Fruit fly (Drosophila melanogaster): ENCODE results near the gene Sld5.

Gene Sld5

dm6 chr3R:26096192-26096591 is 39.8 kb upstream of the Sld5 start:
- TF ChIP-seq dsf (GFP tag; optimal IDR thresholded peaks at IDR 0.05; ENCODE audit: borderline replicate concordance) (no peak), sv (GFP tag; optimal IDR thresholded peaks at IDR 0.05) (no peak), Jra (GFP tag; optimal IDR thresholded peaks at IDR 0.05) (no peak), Dfd (GFP tag; optimal IDR thresholded peaks at IDR 0.05) (peak; percentile 96)

dm6 chr3R:26095551-26095950 is 39.2 kb upstream of the Sld5 start:
- TF ChIP-seq CG9705 (GFP tag; optimal IDR thresholded peaks at IDR 0.05) = no peak
- TF ChIP-seq usp (GFP tag; optimal IDR thresholded peaks at IDR 0.05) = no peak
- no peak for TF ChIP-seq Mio (GFP tag; optimal IDR thresholded peaks at IDR 0.05)
- no peak for TF ChIP-seq HLH106 (tag; optimal IDR thresholded peaks at IDR 0.05)
- no peak for TF ChIP-seq Myc (optimal IDR thresholded peaks at IDR 0.05)
- no peak for TF ChIP-seq Rel (GFP tag; optimal IDR thresholded peaks at IDR 0.05)
- TF ChIP-seq Rel (tag; optimal IDR thresholded peaks at IDR 0.05) = no peak
- no peak for TF ChIP-seq sage (GFP tag; optimal IDR thresholded peaks at IDR 0.05)

- peak; percentile 61 for TF ChIP-seq brk (GFP tag; optimal IDR thresholded peaks at IDR 0.05)
- peak in 1 of 2 experiments; percentile 78 for TF ChIP-seq foxo (GFP tag; optimal IDR thresholded peaks at IDR 0.05)
- no peak for TF ChIP-seq Dif (GFP tag; optimal IDR thresholded peaks at IDR 0.05; ENCODE audit: partially characterized antibody)
- peak; percentile 69 for TF ChIP-seq fru (GFP tag; optimal IDR thresholded peaks at IDR 0.05)
- TF ChIP-seq N (GFP tag; optimal IDR thresholded peaks at IDR 0.05) = no peak
- peak; percentile 60 for TF ChIP-seq OdsH (GFP tag; optimal IDR thresholded peaks at IDR 0.05)
- TF ChIP-seq woc (GFP tag; optimal IDR thresholded peaks at IDR 0.05) = peak; percentile 8
- TF ChIP-seq rgr (GFP tag; optimal IDR thresholded peaks at IDR 0.05) = peak; percentile 64
- peak; percentile 43 for TF ChIP-seq dmrt93B (GFP tag; optimal IDR thresholded peaks at IDR 0.05)
- TF ChIP-seq Vsx2 (GFP tag; optimal IDR thresholded peaks at IDR 0.05; ENCODE audit: partially characterized antibody) = no peak
- TF ChIP-seq sage (GFP tag; optimal IDR thresholded peaks at IDR 0.05) = peak; percentile 33
- TF ChIP-seq ey (GFP tag; optimal IDR thresholded peaks at IDR 0.05) = peak; percentile 47
- TF ChIP-seq GATAd (GFP tag; optimal IDR thresholded peaks at IDR 0.05) = no peak
- no peak for TF ChIP-seq pan (optimal IDR thresholded peaks at IDR 0.05)
- TF ChIP-seq tai (GFP tag; optimal IDR thresholded peaks at IDR 0.05) = no peak
- TF ChIP-seq dsf (GFP tag; optimal IDR thresholded peaks at IDR 0.05; ENCODE audit: borderline replicate concordance) = no peak
- peak; percentile 79 for TF ChIP-seq h (GFP tag; optimal IDR thresholded peaks at IDR 0.05)
- TF ChIP-seq jim (GFP tag; optimal IDR thresholded peaks at IDR 0.05) = no peak
- TF ChIP-seq br (GFP tag; optimal IDR thresholded peaks at IDR 0.05) = peak; percentile 62
- peak; percentile 8 for TF ChIP-seq CG9705 (GFP tag; optimal IDR thresholded peaks at IDR 0.05)
- no peak for TF ChIP-seq Abd-B (GFP tag; optimal IDR thresholded peaks at IDR 0.05)
- TF ChIP-seq Sp1 (GFP tag; optimal IDR thresholded peaks at IDR 0.05) = peak; percentile 75
- TF ChIP-seq HLH106 (tag; optimal IDR thresholded peaks at IDR 0.05) = peak; percentile 76
- peak; percentile 3 for TF ChIP-seq Rel (GFP tag; optimal IDR thresholded peaks at IDR 0.05)
- no peak for TF ChIP-seq Rel (tag; optimal IDR thresholded peaks at IDR 0.05)
- no peak for TF ChIP-seq Hr78 (GFP tag; optimal IDR thresholded peaks at IDR 0.05)
- TF ChIP-seq psq (GFP tag; optimal IDR thresholded peaks at IDR 0.05) = peak; percentile 54
- TF ChIP-seq Hnf4 (GFP tag; optimal IDR thresholded peaks at IDR 0.05) = peak; percentile 40
- TF ChIP-seq Jra (GFP tag; optimal IDR thresholded peaks at IDR 0.05) = peak; percentile 29
Measured at dm6 chr3R:26081380-26081991, 25.1 kb upstream of the Sld5 start.

- TF ChIP-seq fru (GFP tag; optimal IDR thresholded peaks at IDR 0.05) = peak; percentile 46
- no peak for TF ChIP-seq Vsx2 (GFP tag; optimal IDR thresholded peaks at IDR 0.05; ENCODE audit: partially characterized antibody)
- TF ChIP-seq Rel (GFP tag; optimal IDR thresholded peaks at IDR 0.05) = no peak
- TF ChIP-seq Rel (tag; optimal IDR thresholded peaks at IDR 0.05) = no peak
- TF ChIP-seq br (GFP tag; optimal IDR thresholded peaks at IDR 0.05) = peak; percentile 2
- TF ChIP-seq foxo (GFP tag; optimal IDR thresholded peaks at IDR 0.05) = peak in 1 of 2 experiments; percentile 42
- TF ChIP-seq Hr83 (GFP tag; optimal IDR thresholded peaks at IDR 0.05; ENCODE audit: poor library complexity, severe bottlenecking) = no peak
- TF ChIP-seq Hr78 (GFP tag; optimal IDR thresholded peaks at IDR 0.05) = no peak
- TF ChIP-seq lola (GFP tag; optimal IDR thresholded peaks at IDR 0.05) = no peak
- no peak for TF ChIP-seq tai (GFP tag; optimal IDR thresholded peaks at IDR 0.05)
- TF ChIP-seq dmrt93B (GFP tag; optimal IDR thresholded peaks at IDR 0.05) = no peak
- TF ChIP-seq dsf (GFP tag; optimal IDR thresholded peaks at IDR 0.05; ENCODE audit: borderline replicate concordance) = no peak
- TF ChIP-seq GATAd (GFP tag; optimal IDR thresholded peaks at IDR 0.05) = no peak
- TF ChIP-seq Sp1 (GFP tag; optimal IDR thresholded peaks at IDR 0.05) = no peak
- no peak for TF ChIP-seq CG32264 (GFP tag; optimal IDR thresholded peaks at IDR 0.05)
- peak; percentile 4 for TF ChIP-seq psq (GFP tag; optimal IDR thresholded peaks at IDR 0.05)
- peak; percentile 43 for TF ChIP-seq h (GFP tag; optimal IDR thresholded peaks at IDR 0.05)
- no peak for TF ChIP-seq sage (GFP tag; optimal IDR thresholded peaks at IDR 0.05)
- no peak for TF ChIP-seq dl (GFP tag; optimal IDR thresholded peaks at IDR 0.05; ENCODE audit: insufficient read depth in 1 of 2, partially characterized antibody in 2 of 2)
- TF ChIP-seq jim (GFP tag; optimal IDR thresholded peaks at IDR 0.05) = no peak
- no peak for TF ChIP-seq Dfd (GFP tag; optimal IDR thresholded peaks at IDR 0.05)
- no peak for TF ChIP-seq Dif (GFP tag; optimal IDR thresholded peaks at IDR 0.05; ENCODE audit: partially characterized antibody)
- TF ChIP-seq ey (GFP tag; optimal IDR thresholded peaks at IDR 0.05) = peak; percentile 8
- TF ChIP-seq N (GFP tag; optimal IDR thresholded peaks at IDR 0.05) = no peak
- TF ChIP-seq Hnf4 (GFP tag; optimal IDR thresholded peaks at IDR 0.05) = no peak
- TF ChIP-seq usp (GFP tag; optimal IDR thresholded peaks at IDR 0.05) = no peak
- TF ChIP-seq rgr (GFP tag; optimal IDR thresholded peaks at IDR 0.05) = peak; percentile 5
- TF ChIP-seq Myc (optimal IDR thresholded peaks at IDR 0.05) = no peak
- no peak for TF ChIP-seq Abd-B (GFP tag; optimal IDR thresholded peaks at IDR 0.05)
- no peak for TF ChIP-seq CrebA (GFP tag; optimal IDR thresholded peaks at IDR 0.05; ENCODE audit: borderline replicate concordance)
- no peak for TF ChIP-seq pan (optimal IDR thresholded peaks at IDR 0.05)
- TF ChIP-seq sv (GFP tag; optimal IDR thresholded peaks at IDR 0.05) = no peak
- TF ChIP-seq brk (GFP tag; optimal IDR thresholded peaks at IDR 0.05) = no peak
- TF ChIP-seq Jra (GFP tag; optimal IDR thresholded peaks at IDR 0.05) = no peak
- no peak for TF ChIP-seq woc (GFP tag; optimal IDR thresholded peaks at IDR 0.05)
Measured at dm6 chr3R:26075252-26075651, 18.9 kb upstream of the Sld5 start.

Measured in whole organism, wandering third instar larva.